Fruit fly (Drosophila melanogaster): ENCODE data around the gene CG42464.

DNA sequence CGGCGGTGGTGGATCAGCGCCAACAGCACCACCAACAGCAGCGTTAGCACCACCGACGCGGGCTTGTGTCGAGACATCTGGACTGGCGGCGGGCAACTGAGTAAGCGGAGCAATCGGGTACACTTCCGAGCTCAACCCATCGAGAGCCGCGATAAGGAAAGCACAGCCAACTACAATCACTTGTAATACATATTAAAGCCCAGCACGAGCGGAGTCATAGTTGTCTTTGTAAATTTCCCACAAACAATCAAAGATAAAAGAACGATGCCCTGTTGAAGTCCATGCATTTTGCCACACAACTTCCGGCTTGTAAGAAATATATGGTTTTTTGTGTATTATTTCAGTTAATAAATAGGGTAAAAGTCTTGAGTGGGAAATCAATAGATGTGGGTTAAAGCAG lies 7.7 kb downstream of the CG42464 start, which contains the start of gene CG31777:
- TF ChIP-seq BEAF-32 (GFP tag; optimal IDR thresholded peaks at IDR 0.05) (no peak), Gsc (GFP tag; IDR thresholded peaks at IDR 0.05) (no peak), amos (GFP tag; IDR thresholded peaks at IDR 0.05; ENCODE audit: partially characterized antibody) (no peak), org-1 (GFP tag; optimal IDR thresholded peaks at IDR 0.05) (no peak), CG5180 (GFP tag; optimal IDR thresholded peaks at IDR 0.05) (no peak), pho (GFP tag; optimal IDR thresholded peaks at IDR 0.05) (no peak), lmd (GFP tag; IDR thresholded peaks at IDR 0.05) (no peak)

All from whole organism, embryonic.